Fruit fly (Drosophila melanogaster): ENCODE measurements around the gene Noc1.

Noc1 gene

DNA sequence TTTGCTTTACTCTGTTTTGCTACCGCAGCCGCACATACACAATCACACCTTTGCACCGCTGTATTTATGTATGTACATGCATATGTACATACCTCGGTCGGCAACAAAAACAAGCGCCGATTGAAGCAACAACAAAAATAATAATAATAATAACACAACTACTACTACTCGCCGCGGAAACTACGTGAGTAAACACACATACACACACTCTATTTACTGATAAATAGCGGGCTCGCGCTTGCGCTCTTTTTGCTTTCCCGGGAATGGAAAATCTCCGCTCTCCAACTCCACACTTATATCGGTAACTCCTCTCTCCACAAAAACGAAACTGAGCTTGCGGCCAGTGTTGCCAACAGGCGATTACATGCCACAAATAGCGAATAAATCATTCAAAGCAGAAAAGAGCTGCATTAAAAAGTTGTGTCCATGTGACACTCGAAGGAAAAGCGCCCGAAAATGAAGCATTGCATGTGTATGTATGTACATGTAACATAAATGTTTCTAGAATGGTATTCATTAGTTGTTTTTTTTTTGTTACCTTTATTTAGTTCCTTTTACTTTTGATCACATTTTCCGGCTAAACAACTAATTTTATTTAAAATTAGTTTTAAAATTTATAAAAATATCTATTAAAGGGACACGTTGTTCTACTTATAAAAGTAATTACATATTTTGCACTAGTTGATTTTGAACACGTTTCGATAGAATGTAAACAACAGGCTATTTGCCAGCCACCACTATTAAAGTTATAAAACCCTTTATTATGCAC, 44.2 kb downstream of the Noc1 start (continued):
- TF ChIP-seq jumu (GFP tag; optimal IDR thresholded peaks at IDR 0.05) (peak; percentile 39), onecut (GFP tag; IDR thresholded peaks at IDR 0.05) (peak; percentile 84), CG8388 (GFP tag; optimal IDR thresholded peaks at IDR 0.05) (peak; percentile 20), br (optimal IDR thresholded peaks at IDR 0.05) (no peak), Atf-2 (GFP tag; optimal IDR thresholded peaks at IDR 0.05) (peak; percentile 55), stwl (tag; optimal IDR thresholded peaks at IDR 0.05) (peak; percentile 47), CG11247 (GFP tag; IDR thresholded peaks at IDR 0.05) (0 out of 2 replicates have a peak, but pooled peaks have one; percentile 27), Bgb (GFP tag; IDR thresholded peaks at IDR 0.05; ENCODE audit: partially characterized antibody) (no peak), crp (GFP tag; optimal IDR thresholded peaks at IDR 0.05) (peak in 1 of 2 experiments; percentile 32), fu2 (GFP tag; optimal IDR thresholded peaks at IDR 0.05) (no peak), luna (GFP tag; optimal IDR thresholded peaks at IDR 0.05) (no peak), CG31365 (tag; optimal IDR thresholded peaks at IDR 0.05) (peak; percentile 77), ci (GFP tag; IDR thresholded peaks at IDR 0.05) (peak; percentile 92), CG1792 (GFP tag; optimal IDR thresholded peaks at IDR 0.05) (peak; percentile 69), CG14667 (GFP tag; IDR thresholded peaks at IDR 0.05) (no peak), gsb (GFP tag; IDR thresholded peaks at IDR 0.05) (peak; percentile 59; the same call in 1 of the 2 replicates), HmgZ (tag; optimal IDR thresholded peaks at IDR 0.05) (peak; percentile 94), CG31441 (GFP tag; IDR thresholded peaks at IDR 0.05) (peak; percentile 25), CG7786 (GFP tag; optimal IDR thresholded peaks at IDR 0.05) (peak; percentile 59), ATbp (GFP tag; optimal IDR thresholded peaks at IDR 0.05) (peak; percentile 94), Xbp1 (GFP tag; optimal IDR thresholded peaks at IDR 0.05) (peak; percentile 11), Ada2b (GFP tag; IDR thresholded peaks at IDR 0.05) (no peak), CG17186 (GFP tag; optimal IDR thresholded peaks at IDR 0.05) (peak; percentile 47), CG34422 (GFP tag; IDR thresholded peaks at IDR 0.05) (peak; percentile 80; the same call in 1 of the 3 replicates), twi (tag; optimal IDR thresholded peaks at IDR 0.05) (peak; percentile 54), Dll (GFP tag; IDR thresholded peaks at IDR 0.05; ENCODE audit: partially characterized antibody) (no peak), cato (GFP tag; optimal IDR thresholded peaks at IDR 0.05; ENCODE audit: borderline replicate concordance) (no peak), Xrp1 (GFP tag; IDR thresholded peaks at IDR 0.05) (peak; percentile 86), CG11504 (tag; optimal IDR thresholded peaks at IDR 0.05) (peak; percentile 30), oc (tag; optimal IDR thresholded peaks at IDR 0.05) (no peak), gcm (GFP tag; optimal IDR thresholded peaks at IDR 0.05) (peak; percentile 66), tna (GFP tag; IDR thresholded peaks at IDR 0.05; ENCODE audit: partially characterized antibody) (no peak), rib (GFP tag; IDR thresholded peaks at IDR 0.05) (peak; percentile 89), nerfin-1 (tag; optimal IDR thresholded peaks at IDR 0.05) (peak; percentile 86), Neu2 (GFP tag; optimal IDR thresholded peaks at IDR 0.05; ENCODE audit: borderline replicate concordance) (no peak), Hsf (GFP tag; optimal IDR thresholded peaks at IDR 0.05) (peak; percentile 38), Opbp (GFP tag; IDR thresholded peaks at IDR 0.05; ENCODE audit: partially characterized antibody) (0 out of 3 replicates have a peak, but pooled peaks have one; percentile 26), CG2712 (tag; optimal IDR thresholded peaks at IDR 0.05) (peak; percentile 35), Adf1 (GFP tag; IDR thresholded peaks at IDR 0.05) (peak; percentile 77), wdn (GFP tag; IDR thresholded peaks at IDR 0.05) (peak; percentile 51; the same call in 1 of the 2 replicates), trh (GFP tag; optimal IDR thresholded peaks at IDR 0.05) (peak; percentile 19), lilli (GFP tag; optimal IDR thresholded peaks at IDR 0.05) (no peak), HmgD (GFP tag; optimal IDR thresholded peaks at IDR 0.05) (peak; percentile 35), CG12391 (tag; optimal IDR thresholded peaks at IDR 0.05) (peak; percentile 29), Nf-YB (GFP tag; optimal IDR thresholded peaks at IDR 0.05) (peak; percentile 67), fd3F (GFP tag; optimal IDR thresholded peaks at IDR 0.05) (peak; percentile 61), org-1 (GFP tag; optimal IDR thresholded peaks at IDR 0.05) (peak; percentile 75), fru (optimal IDR thresholded peaks at IDR 0.05) (no peak), CG1602 (GFP tag; optimal IDR thresholded peaks at IDR 0.05) (peak; percentile 44)
